Fruit fly (Drosophila melanogaster): Measurements from ENCODE around the gene CG9133.

DNA sequence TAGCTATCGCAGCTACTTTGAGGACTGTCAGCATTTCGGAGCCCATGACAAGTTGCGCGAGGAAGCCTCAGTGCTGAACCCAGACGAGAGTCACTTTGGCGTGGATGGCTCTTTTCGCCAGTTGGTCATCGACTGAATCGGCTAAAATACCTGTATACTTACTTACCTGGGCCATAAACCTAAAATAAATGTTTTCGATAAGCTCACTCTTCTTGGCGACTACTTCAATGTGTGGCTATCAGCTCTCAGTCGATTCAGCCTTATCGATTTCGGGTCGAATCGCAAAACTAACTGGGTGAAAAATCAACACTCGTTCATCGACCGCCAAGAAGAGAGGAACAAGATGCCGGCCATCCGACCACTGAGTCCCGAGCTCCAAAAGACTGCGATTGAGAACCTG is 18.0 kb upstream of the CG9133 start, which contains the start of gene CG33966:
- TF ChIP-seq CG8478 (optimal IDR thresholded peaks at IDR 0.05) (no peak), CTCF (optimal IDR thresholded peaks at IDR 0.05) (no peak)

Data from S2 (cell line).